Worm (Caenorhabditis elegans) whole organism, L4 larva: ENCODE measurements around the gene pqn-2.
A peak's percentile ranks its signal among the peaks of the same experiment; 100 is the strongest.
"Not testable (repeated sequence)": the region's sequence is repeated elsewhere in the genome, so short reads cannot be mapped to it uniquely, and the experiment has no call there.

ENCODE experiments used
- D1046.2 ChIP-seq: fragments of 200-800 bp; sonication (Bioruptor generic); IDR thresholded peaks from 2 replicates; pipeline ENCODE4 v1.3.6; 2022; ENCODE audit warnings: missing genetic modification characterization, missing compliant biosample characterization
- F37D6.2 ChIP-seq: sonication (generic microtip); optimal IDR thresholded peaks from 2 replicates; lab custom pipeline; 2016; ENCODE audit warnings: mild to moderate bottlenecking, missing genetic modification characterization, missing compliant biosample characterization
- R02D3.7 ChIP-seq: fragments of 150-350 bp; sonication (generic microtip); optimal IDR thresholded peaks from 3 replicates; lab custom pipeline; 2014; ENCODE audit warnings: missing biosample characterization, missing genetic modification characterization
- Y105C5A.15 ChIP-seq: fragments of 200-800 bp; sonication (Bioruptor generic); IDR thresholded peaks from 2 replicates; pipeline ENCODE4 v1.3.6; 2022; ENCODE audit warnings: missing genetic modification characterization, missing compliant biosample characterization
- Y48G9A.11 ChIP-seq: fragments of 200-800 bp; sonication (Bioruptor generic); IDR thresholded peaks from 2 replicates; pipeline ENCODE4 v1.3.6; 2022; ENCODE audit warnings: missing genetic modification reagents, missing genetic modification characterization, missing compliant biosample characterization
- Y75B8A.6 ChIP-seq: fragments of 200-800 bp; sonication (Bioruptor generic); IDR thresholded peaks from 2 replicates; pipeline ENCODE4 v1.3.6; 2022; ENCODE audit warnings: missing genetic modification reagents, missing genetic modification characterization, missing compliant biosample characterization
- aha-1 ChIP-seq: fragments of 150-350 bp; peaks from one replicate; lab custom pipeline; 2014; ENCODE audit warnings: missing biosample characterization, missing genetic modification characterization
- ama-1 ChIP-seq: fragments of 150-350 bp; optimal IDR thresholded peaks from 2 replicates; lab custom pipeline; 2014; ENCODE audit warnings: inconsistent platforms, mixed read lengths
- arid-1 ChIP-seq: fragments of 200-800 bp; sonication (Bioruptor generic); conservative IDR thresholded peaks from 2 replicates; pipeline ENCODE4 v1.3.6; 2022; ENCODE audit warnings: missing genetic modification reagents, missing genetic modification characterization, missing compliant biosample characterization
- ceh-20 ChIP-seq: fragments of 200-800 bp; sonication (Bioruptor generic); IDR thresholded peaks from 2 replicates; pipeline ENCODE4 v1.3.6; 2022; ENCODE audit warnings: missing genetic modification reagents, missing genetic modification characterization, missing compliant biosample characterization
- ceh-44 ChIP-seq: fragments of 200-800 bp; sonication (Bioruptor generic); IDR thresholded peaks from 2 replicates; pipeline ENCODE4 v1.3.6; 2022; ENCODE audit warnings: missing genetic modification reagents, missing genetic modification characterization, missing compliant biosample characterization
- ctbp-1 ChIP-seq: fragments of 200-800 bp; sonication (Bioruptor generic); IDR thresholded peaks from 2 replicates; pipeline ENCODE4 v1.3.6; 2022; ENCODE audit warnings: missing genetic modification reagents, missing genetic modification characterization, missing compliant biosample characterization
- daf-16 ChIP-seq, 3 experiments: sonication (generic microtip); optimal IDR thresholded peaks; 2 replicates each; lab custom pipeline; 2016 to 2017; ENCODE audit warnings: missing genetic modification characterization in 3 of 3, missing genetic modification reagents in 3 of 3, mild to moderate bottlenecking in 2 of 3, missing compliant biosample characterization in 2 of 3, missing biosample characterization in 1 of 3, moderate library complexity in 1 of 3
- daf-19 ChIP-seq: fragments of 200-800 bp; sonication (Bioruptor generic); conservative IDR thresholded peaks from 2 replicates; pipeline ENCODE4 v1.3.6; 2022; ENCODE audit warnings: missing genetic modification characterization, missing compliant biosample characterization
- dmd-6 ChIP-seq: fragments of 200-800 bp; sonication (Bioruptor generic); IDR thresholded peaks from 2 replicates; pipeline ENCODE4 v1.3.6; 2022; ENCODE audit warnings: missing genetic modification reagents, missing genetic modification characterization, missing compliant biosample characterization
- dmd-9 ChIP-seq: fragments of 200-800 bp; sonication (Bioruptor generic); IDR thresholded peaks from 2 replicates; pipeline ENCODE4 v1.3.6; 2022; ENCODE audit warnings: missing genetic modification reagents, missing genetic modification characterization, missing compliant biosample characterization
- dpl-1 ChIP-seq: fragments of 150-350 bp; optimal IDR thresholded peaks from 2 replicates; lab custom pipeline; 2014; ENCODE audit warnings: missing biosample characterization, missing genetic modification reagents, missing genetic modification characterization
- duxl-1 ChIP-seq: sonication (generic microtip); optimal IDR thresholded peaks from 2 replicates; lab custom pipeline; 2016; ENCODE audit warnings: mild to moderate bottlenecking, missing genetic modification characterization, moderate library complexity, missing compliant biosample characterization; ENCODE audit not compliant: poor library complexity
- egl-43 ChIP-seq: fragments of 200-800 bp; sonication (Bioruptor generic); IDR thresholded peaks from 2 replicates; pipeline ENCODE4 v1.3.6; 2022; ENCODE audit warnings: missing genetic modification reagents, missing genetic modification characterization, missing compliant biosample characterization
- hlh-30 ChIP-seq: sonication (generic microtip); optimal IDR thresholded peaks from 2 replicates; lab custom pipeline; 2017; ENCODE audit warnings: antibody characterized with exemption, mild to moderate bottlenecking, missing genetic modification characterization, missing compliant biosample characterization; ENCODE audit not compliant: insufficient read depth
- hmg-1.1 ChIP-seq: fragments of 200-800 bp; sonication (Bioruptor generic); IDR thresholded peaks from 2 replicates; pipeline ENCODE4 v1.3.6; 2022; ENCODE audit warnings: missing genetic modification reagents, missing genetic modification characterization, missing compliant biosample characterization
- jun-1 ChIP-seq: fragments of 150-350 bp; optimal IDR thresholded peaks from 2 replicates; lab custom pipeline; 2014; ENCODE audit warnings: missing biosample characterization, missing genetic modification reagents, missing genetic modification characterization
- lim-7 ChIP-seq: fragments of 200-800 bp; sonication (Bioruptor generic); IDR thresholded peaks from 2 replicates; pipeline ENCODE4 v1.3.6; 2022; ENCODE audit warnings: missing genetic modification characterization, missing compliant biosample characterization
- lin-1 ChIP-seq: fragments of 200-800 bp; sonication (Bioruptor generic); IDR thresholded peaks from 2 replicates; pipeline ENCODE4 v1.3.6; 2022; ENCODE audit warnings: missing genetic modification reagents, missing genetic modification characterization, missing compliant biosample characterization
- lin-29 ChIP-seq: fragments of 200-800 bp; sonication (Bioruptor generic); IDR thresholded peaks from 2 replicates; pipeline ENCODE4 v1.3.6; 2022; ENCODE audit warnings: missing genetic modification reagents, missing genetic modification characterization, missing compliant biosample characterization
- lsy-2 ChIP-seq, 2 experiments: fragments of 150-350 bp in 1 of 2; sonication (generic microtip) in 1 of 2; optimal IDR thresholded peaks; 2 replicates each; lab custom pipeline; 2014 to 2017; ENCODE audit warnings: missing biosample characterization in 2 of 2, missing genetic modification characterization in 2 of 2
- madf-9 ChIP-seq: fragments of 200-800 bp; sonication (Bioruptor generic); conservative IDR thresholded peaks from 2 replicates; pipeline ENCODE4 v1.3.6; 2022; ENCODE audit warnings: missing genetic modification reagents, missing genetic modification characterization, missing compliant biosample characterization
- mdt-29 ChIP-seq: fragments of 200-800 bp; sonication (Bioruptor generic); IDR thresholded peaks from 2 replicates; pipeline ENCODE4 v1.3.6; 2022; ENCODE audit warnings: missing genetic modification reagents, missing genetic modification characterization, missing compliant biosample characterization
- mep-1 ChIP-seq: fragments of 150-350 bp; sonication (generic microtip); optimal IDR thresholded peaks from 3 replicates; lab custom pipeline; 2014; ENCODE audit warnings: missing biosample characterization, missing genetic modification characterization
- mes-2 ChIP-seq: sonication (generic microtip); optimal IDR thresholded peaks from 2 replicates; lab custom pipeline; 2016; ENCODE audit warnings: missing genotype, mild to moderate bottlenecking, missing genetic modification characterization, missing compliant biosample characterization; ENCODE audit not compliant: poor library complexity, severe bottlenecking
- mxl-2 ChIP-seq: fragments of 200-800 bp; sonication (Bioruptor generic); conservative IDR thresholded peaks from 2 replicates; pipeline ENCODE4 v1.3.6; 2022; ENCODE audit warnings: missing genetic modification reagents, missing genetic modification characterization, missing compliant biosample characterization
- nhr-102 ChIP-seq: sonication (generic microtip); optimal IDR thresholded peaks from 2 replicates; lab custom pipeline; 2016; ENCODE audit warnings: mild to moderate bottlenecking, missing genetic modification characterization, moderate library complexity, missing compliant biosample characterization
- nhr-42 ChIP-seq: fragments of 200-800 bp; sonication (Bioruptor generic); IDR thresholded peaks from 2 replicates; pipeline ENCODE4 v1.3.6; 2022; ENCODE audit warnings: missing genetic modification characterization, missing compliant biosample characterization
- nhr-6 ChIP-seq: fragments of 150-350 bp; optimal IDR thresholded peaks from 2 replicates; lab custom pipeline; 2014; ENCODE audit warnings: missing biosample characterization, missing genetic modification characterization
- nhr-76 ChIP-seq: fragments of 150-350 bp; optimal IDR thresholded peaks from 2 replicates; lab custom pipeline; 2014; ENCODE audit warnings: missing biosample characterization, missing genetic modification characterization
- nhr-77 ChIP-seq: fragments of 150-350 bp; optimal IDR thresholded peaks from 2 replicates; lab custom pipeline; 2014; ENCODE audit warnings: missing biosample characterization, missing genetic modification characterization
- pha-4 ChIP-seq, 2 experiments: fragments of 150-350 bp in 1 of 2; fragments of 200-800 bp in 1 of 2; sonication (Bioruptor generic) in 1 of 2; IDR thresholded peaks in 1 of 2; optimal IDR thresholded peaks in 1 of 2; 2 replicates each; pipeline versions ENCODE4 v1.3.6 to Lab custom; 2014 to 2022; ENCODE audit warnings: missing genetic modification characterization in 2 of 2, missing genetic modification reagents in 2 of 2, missing biosample characterization in 1 of 2, missing compliant biosample characterization in 1 of 2
- php-3 ChIP-seq: fragments of 200-800 bp; sonication (Bioruptor generic); IDR thresholded peaks from 2 replicates; pipeline ENCODE4 v1.3.6; 2022; ENCODE audit warnings: missing genetic modification reagents, missing genetic modification characterization, missing compliant biosample characterization
- sdz-12 ChIP-seq: fragments of 200-800 bp; sonication (Bioruptor generic); optimal IDR thresholded peaks from 2 replicates; lab custom pipeline; 2018; ENCODE audit warnings: mild to moderate bottlenecking, missing genetic modification characterization, missing compliant biosample characterization
- snpc-1.2 ChIP-seq: fragments of 200-800 bp; sonication (Bioruptor generic); IDR thresholded peaks from 2 replicates; pipeline ENCODE4 v1.3.6; 2022; ENCODE audit warnings: missing genetic modification reagents, missing genetic modification characterization, missing compliant biosample characterization
- spr-1 ChIP-seq: sonication (generic microtip); optimal IDR thresholded peaks from 2 replicates; lab custom pipeline; 2016; ENCODE audit warnings: mild to moderate bottlenecking, missing genetic modification characterization, missing compliant biosample characterization
- spr-3 ChIP-seq: fragments of 200-800 bp; sonication (Bioruptor generic); optimal IDR thresholded peaks from 2 replicates; lab custom pipeline; 2018; ENCODE audit warnings: mild to moderate bottlenecking, missing genetic modification characterization, missing compliant biosample characterization
- ztf-11 ChIP-seq: fragments of 150-350 bp; optimal IDR thresholded peaks from 2 replicates; lab custom pipeline; 2014; ENCODE audit warnings: missing biosample characterization, missing genetic modification characterization

Gene pqn-2

ce11 chrV:10338305-10338992, 43.8 kb upstream of the pqn-2 start, which contains the start of gene arx-2 (continued):
- TF ChIP-seq nhr-42 (no peak), sdz-12 (GFP tag; lab: Kevin White, UChicago) (no peak), mep-1 (tag; lab: Kevin White, UChicago) (peak; percentile 56), nhr-76 (tag; lab: Kevin White, UChicago) (no peak), R02D3.7 (tag; lab: Kevin White, UChicago) (no peak), egl-43 (GFP tag; lab: Robert Waterston, UW) (no peak), duxl-1 (tag; lab: Kevin White, UChicago) (no peak), hlh-30 (tag; lab: Kevin White, UChicago) (peak; percentile 29), mes-2 (tag; lab: Kevin White, UChicago) (peak; percentile 62), ama-1 (lab: Kevin White, UChicago) (no peak), nhr-77 (tag; lab: Kevin White, UChicago) (peak; percentile 53), lsy-2 (tag; optimal IDR thresholded peaks at IDR 0.05; lab: Kevin White, UChicago) (peak in 1 of 2 experiments; percentile 61)

DNA sequence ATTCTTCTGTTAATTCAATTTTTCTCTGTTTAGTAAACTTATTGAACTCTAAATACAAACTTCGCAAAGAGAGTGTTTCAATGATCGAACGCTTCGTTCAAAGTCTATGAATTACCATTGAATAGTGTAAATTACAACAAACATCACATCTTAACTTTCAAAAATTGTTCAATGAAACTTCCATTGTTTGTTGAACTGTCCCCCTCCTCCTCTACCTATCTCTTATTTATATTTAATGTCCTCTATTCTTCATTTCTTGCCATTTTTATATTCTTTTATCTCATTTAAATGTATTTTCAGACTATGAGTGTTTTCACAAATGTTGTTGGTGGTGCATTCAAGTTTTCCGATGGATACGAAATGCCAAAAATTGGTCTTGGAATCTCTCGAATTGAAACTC, 43.0 kb upstream of the pqn-2 start, which contains the start of gene K07C5.2:
TSS of gene K07C5.2 (plus strand) at position 301 of the 400 bp plus-strand sequence.
- no peak for TF ChIP-seq jun-1 (tag; lab: Kevin White, UChicago)
- TF ChIP-seq ztf-11 (tag; lab: Kevin White, UChicago) = no peak
- TF ChIP-seq spr-3 (GFP tag; lab: Kevin White, UChicago) = no peak
- no peak for TF ChIP-seq ceh-44 (GFP tag; lab: Robert Waterston, UW)
- no peak for TF ChIP-seq D1046.2

DNA sequence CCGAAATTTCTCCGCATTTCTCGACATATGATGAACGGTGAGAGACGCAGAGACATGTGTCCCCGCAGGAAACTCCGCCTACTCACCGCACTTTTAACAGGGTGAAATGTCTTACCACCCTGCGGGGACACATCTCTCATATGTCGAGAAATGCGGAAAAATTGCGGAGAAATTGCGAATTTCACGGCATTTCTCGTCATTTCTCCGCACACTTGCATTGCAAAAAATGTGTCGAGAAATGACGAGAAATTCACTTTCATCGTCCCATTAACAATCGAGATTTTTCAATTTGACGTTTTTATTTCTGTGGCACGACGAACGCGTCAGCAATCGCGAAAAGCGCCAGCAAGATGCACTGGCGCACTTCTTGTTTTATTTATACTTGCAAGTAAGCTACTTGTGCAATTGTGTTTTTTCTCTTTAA, 40.3 kb upstream of the pqn-2 start, which contains the start of gene K07C5.13:
TSS of gene K07C5.13 (plus strand) at position 151 of the 424 bp plus-strand sequence.
- TF ChIP-seq pha-4 (GFP tag; IDR thresholded peaks at IDR 0.05; lab: Robert Waterston, UW) = peak; percentile 91
- not testable (repeated sequence) for TF ChIP-seq pha-4, daf-16 (tag; optimal IDR thresholded peaks at IDR 0.05; lab: Kevin White, UChicago)
- TF ChIP-seq F37D6.2 = peak; percentile 67
- 0 out of 2 replicates have a peak, but pooled peaks have one; percentile 11 for TF ChIP-seq Y105C5A.15 (GFP tag; lab: Robert Waterston, UW)
- TF ChIP-seq dmd-6 (GFP tag; lab: Robert Waterston, UW) = peak; percentile 93
- TF ChIP-seq mxl-2 (GFP tag; lab: Robert Waterston, UW) = peak; percentile 74; the same call in 1 of the 2 replicates
- TF ChIP-seq snpc-1.2 (GFP tag; lab: Robert Waterston, UW) = peak; percentile 82
- peak; percentile 72; the same call in 1 of the 2 replicates for TF ChIP-seq daf-19
- peak; percentile 84 for TF ChIP-seq madf-9 (GFP tag; lab: Robert Waterston, UW)
- peak; percentile 89 for TF ChIP-seq Y48G9A.11 (GFP tag; lab: Robert Waterston, UW)
- TF ChIP-seq hmg-1.1 = peak; percentile 90
- TF ChIP-seq mes-2 (tag; lab: Kevin White, UChicago) = peak; percentile 78
- TF ChIP-seq nhr-6 (tag; lab: Kevin White, UChicago) = peak; percentile 0
- peak; percentile 94 for TF ChIP-seq egl-43 (GFP tag; lab: Robert Waterston, UW)
- peak; percentile 91 for TF ChIP-seq ctbp-1 (GFP tag; lab: Robert Waterston, UW)
- peak in 1 of 2 experiments; percentile 51 for TF ChIP-seq daf-16 (GFP tag; optimal IDR thresholded peaks at IDR 0.05; lab: Kevin White, UChicago)
- peak; percentile 92 for TF ChIP-seq lin-29 (GFP tag; lab: Robert Waterston, UW)
- TF ChIP-seq php-3 (GFP tag; lab: Robert Waterston, UW) = peak; percentile 91
- 0 out of 2 replicates have a peak, but pooled peaks have one; percentile 46 for TF ChIP-seq lim-7 (GFP tag; lab: Robert Waterston, UW)
- TF ChIP-seq mdt-29 (GFP tag; lab: Robert Waterston, UW) = peak; percentile 89
- peak; percentile 94 for TF ChIP-seq Y75B8A.6 (GFP tag; lab: Robert Waterston, UW)
- TF ChIP-seq dmd-9 = peak; percentile 94
- peak; percentile 84 for TF ChIP-seq lin-1 (GFP tag; lab: Robert Waterston, UW)
- TF ChIP-seq spr-1 (tag; lab: Kevin White, UChicago) = peak; percentile 71
- TF ChIP-seq spr-3 (GFP tag; lab: Kevin White, UChicago) = peak; percentile 54
- peak; percentile 95 for TF ChIP-seq ceh-20 (GFP tag; lab: Robert Waterston, UW)
- TF ChIP-seq arid-1 (GFP tag; lab: Robert Waterston, UW) = peak; percentile 89
- TF ChIP-seq dpl-1 (GFP tag; lab: Kevin White, UChicago) = peak; percentile 47
- peak; percentile 32 for TF ChIP-seq mep-1 (tag; lab: Kevin White, UChicago)
- peak; percentile 93 for TF ChIP-seq aha-1 (tag; lab: Kevin White, UChicago)
- peak; percentile 86 for TF ChIP-seq nhr-102
